Worm (Caenorhabditis elegans) whole organism, late embryonic: ENCODE data around the gene sar-1.

ENCODE experiments used
- ama-1 ChIP-seq: fragments of 150-350 bp; optimal IDR thresholded peaks from 2 replicates; lab custom pipeline; 2014
- ceh-31 ChIP-seq: sonication (generic microtip); optimal IDR thresholded peaks from 2 replicates; lab custom pipeline; 2016; ENCODE audit warnings: missing genetic modification characterization, missing compliant biosample characterization
- ceh-34 ChIP-seq: sonication (generic microtip); optimal IDR thresholded peaks from 2 replicates; lab custom pipeline; 2016; ENCODE audit warnings: mild to moderate bottlenecking, missing genetic modification characterization, missing compliant biosample characterization
- dmd-4 ChIP-seq: sonication (generic microtip); optimal IDR thresholded peaks from 2 replicates; lab custom pipeline; 2016; ENCODE audit warnings: borderline replicate concordance, missing genetic modification characterization, missing compliant biosample characterization
- fax-1 ChIP-seq: sonication (generic microtip); optimal IDR thresholded peaks from 2 replicates; lab custom pipeline; 2016; ENCODE audit warnings: missing genotype, missing genetic modification characterization, missing compliant biosample characterization
- fkh-10 ChIP-seq: fragments of 150-350 bp; optimal IDR thresholded peaks from 2 replicates; lab custom pipeline; 2014; ENCODE audit warnings: missing biosample characterization, missing genetic modification reagents, missing genetic modification characterization
- nfya-1 ChIP-seq: sonication (generic microtip); optimal IDR thresholded peaks from 2 replicates; lab custom pipeline; 2017; ENCODE audit warnings: missing genetic modification characterization, mild to moderate bottlenecking, missing compliant biosample characterization, antibody characterized with exemption, moderate library complexity
- nhr-11 ChIP-seq: fragments of 150-350 bp; optimal IDR thresholded peaks from 2 replicates; lab custom pipeline; 2014; ENCODE audit warnings: missing biosample characterization, missing genetic modification characterization
- pag-3 ChIP-seq: sonication (generic microtip); optimal IDR thresholded peaks from 2 replicates; lab custom pipeline; 2016; ENCODE audit warnings: missing compliant biosample characterization, missing genetic modification characterization, borderline replicate concordance
- pha-2 ChIP-seq: sonication (generic microtip); optimal IDR thresholded peaks from 2 replicates; lab custom pipeline; 2017; ENCODE audit warnings: mild to moderate bottlenecking, missing genetic modification characterization, missing compliant biosample characterization
- pha-4 ChIP-seq: fragments of 150-350 bp; optimal IDR thresholded peaks from 2 replicates; lab custom pipeline; 2018; ENCODE audit warnings: missing biosample characterization, missing genetic modification reagents, missing genetic modification characterization
- unc-42 ChIP-seq: sonication (generic microtip); optimal IDR thresholded peaks from 2 replicates; lab custom pipeline; 2016; ENCODE audit warnings: missing genotype, missing genetic modification characterization, missing compliant biosample characterization
- zip-5 ChIP-seq: sonication (generic microtip); optimal IDR thresholded peaks from 2 replicates; lab custom pipeline; 2016; ENCODE audit warnings: missing genetic modification characterization, missing compliant biosample characterization

DNA sequence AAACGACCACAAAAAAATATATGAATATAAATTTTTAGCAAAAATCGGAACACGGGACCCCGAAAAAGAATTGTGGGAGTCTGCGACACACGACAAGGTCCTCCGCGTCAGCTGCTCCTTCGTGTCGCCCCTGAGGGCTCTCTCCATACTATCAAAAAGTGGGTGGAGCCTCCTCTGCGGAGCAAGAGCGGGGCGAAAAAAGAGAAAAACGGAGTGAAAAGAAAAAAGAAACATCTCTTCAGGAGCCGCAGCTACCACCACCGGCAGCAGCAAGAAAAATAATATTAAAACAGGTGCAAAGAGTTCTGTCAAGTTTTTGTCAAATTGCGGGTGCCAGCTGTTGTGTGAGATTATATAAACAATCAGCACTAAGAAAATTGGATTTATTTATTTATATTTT, 6.5 kb downstream of the sar-1 start, which contains the start of gene gbb-2:
- TF ChIP-seq nfya-1 (tag; lab: Kevin White, UChicago) = peak; percentile 4
- no peak for TF ChIP-seq fax-1 (tag; lab: Kevin White, UChicago)
- no peak for TF ChIP-seq ceh-31 (tag; lab: Kevin White, UChicago)
- no peak for TF ChIP-seq pag-3 (tag; lab: Kevin White, UChicago)
- TF ChIP-seq unc-42 (tag; lab: Kevin White, UChicago) = no peak
- no peak for TF ChIP-seq pha-4 (tag; lab: Kevin White, UChicago)
- TF ChIP-seq nhr-11 (tag; lab: Kevin White, UChicago) = no peak
- TF ChIP-seq ceh-34 (tag; lab: Kevin White, UChicago) = no peak
- TF ChIP-seq dmd-4 (tag; lab: Kevin White, UChicago) = no peak
- TF ChIP-seq ama-1 (lab: Kevin White, UChicago) = no peak
- no peak for TF ChIP-seq zip-5
- TF ChIP-seq fkh-10 (GFP tag; lab: Kevin White, UChicago) = no peak
- no peak for TF ChIP-seq pha-2
